Worm (Caenorhabditis elegans): Measurements from ENCODE around the gene Y53F4A.2.

DNA sequence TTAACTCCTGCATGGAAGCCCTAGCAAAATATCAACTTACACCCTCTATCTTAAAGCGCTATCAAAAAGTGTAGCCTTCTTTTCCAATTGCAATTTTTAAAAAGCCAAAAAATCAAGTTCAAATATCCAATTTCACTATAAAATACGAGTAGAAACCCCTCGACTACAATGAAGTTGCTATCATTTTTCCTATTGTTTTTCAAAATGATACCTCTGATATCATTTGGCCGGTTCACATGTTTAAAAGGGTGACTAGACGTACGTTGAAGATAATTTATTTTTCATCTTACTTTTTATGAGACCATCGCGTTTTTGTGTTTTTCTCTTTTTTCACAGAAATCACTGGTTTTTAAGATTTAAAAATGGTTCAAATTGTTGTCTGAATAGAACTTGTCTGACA, 25.5 kb downstream of the Y53F4A.2 start, which contains the start of gene R05H10.1:
- no peak for TF ChIP-seq zip-8 (tag; optimal IDR thresholded peaks at IDR 0.05)
- TF ChIP-seq nhr-28 (tag; optimal IDR thresholded peaks at IDR 0.05): no peak
- TF ChIP-seq unc-62 (GFP tag; optimal IDR thresholded peaks at IDR 0.05): no peak
- TF ChIP-seq tbx-8 (GFP tag; optimal IDR thresholded peaks at IDR 0.05): no peak
- no peak for TF ChIP-seq sem-2 (GFP tag; optimal IDR thresholded peaks at IDR 0.05)
- no peak for TF ChIP-seq ztf-11 (tag; optimal IDR thresholded peaks at IDR 0.05)
- no peak for TF ChIP-seq unc-39 (tag; optimal IDR thresholded peaks at IDR 0.05)
- no peak for TF ChIP-seq M03D4.4 (tag; optimal IDR thresholded peaks at IDR 0.05)
- no peak for TF ChIP-seq ceh-83 (GFP tag; optimal IDR thresholded peaks at IDR 0.05)
- TF ChIP-seq mab-5 (tag; optimal IDR thresholded peaks at IDR 0.05): no peak

Measured in whole organism, mixed stage, embryonic.